Worm (Caenorhabditis elegans) whole organism, midembryonic: Measurements from ENCODE around the gene Y94H6A.7.

Source experiments
- T22C8.4 ChIP-seq: fragments of 200-800 bp; sonication (Bioruptor generic); IDR thresholded peaks from 2 replicates; pipeline ENCODE4 v1.3.6; 2022; ENCODE audit warnings: missing genetic modification characterization, missing compliant biosample characterization
- cog-1 ChIP-seq: sonication (generic microtip); optimal IDR thresholded peaks from 2 replicates; lab custom pipeline; 2016; ENCODE audit warnings: missing genetic modification characterization, missing compliant biosample characterization
- flt-1 ChIP-seq: fragments of 200-800 bp; sonication (Bioruptor generic); IDR thresholded peaks from 2 replicates; pipeline ENCODE4 v1.3.6; 2022; ENCODE audit warnings: missing genetic modification characterization, missing compliant biosample characterization
- klf-2 ChIP-seq: fragments of 200-800 bp; sonication (Bioruptor generic); conservative IDR thresholded peaks from 2 replicates; pipeline ENCODE4 v1.3.6; 2022; ENCODE audit warnings: missing genetic modification reagents, missing genetic modification characterization, missing compliant biosample characterization
- med-1 ChIP-seq: sonication (generic microtip); optimal IDR thresholded peaks from 2 replicates; lab custom pipeline; 2017; ENCODE audit warnings: missing genetic modification characterization, mild to moderate bottlenecking, missing compliant biosample characterization, antibody characterized with exemption, missing genetic modification reagents; ENCODE audit not compliant: insufficient read depth
- ref-1 ChIP-seq: fragments of 200-800 bp; sonication (Bioruptor generic); conservative IDR thresholded peaks from 2 replicates; pipeline ENCODE4 v1.3.6; 2022; ENCODE audit warnings: missing genetic modification reagents, missing genetic modification characterization, missing compliant biosample characterization
- tab-1 ChIP-seq: fragments of 200-800 bp; sonication (Bioruptor generic); IDR thresholded peaks from 2 replicates; pipeline ENCODE4 v1.3.6; 2022; ENCODE audit warnings: missing genetic modification characterization, missing compliant biosample characterization
- ztf-23 ChIP-seq: fragments of 200-800 bp; sonication (Bioruptor generic); IDR thresholded peaks from 2 replicates; pipeline ENCODE4 v1.3.6; 2022; ENCODE audit warnings: missing genetic modification reagents, missing genetic modification characterization, missing compliant biosample characterization
- ztf-29 ChIP-seq: fragments of 200-800 bp; sonication (Bioruptor generic); IDR thresholded peaks from 2 replicates; pipeline ENCODE4 v1.3.6; 2022; ENCODE audit warnings: missing genetic modification reagents, missing genetic modification characterization, missing compliant biosample characterization

Gene Y94H6A.7

DNA sequence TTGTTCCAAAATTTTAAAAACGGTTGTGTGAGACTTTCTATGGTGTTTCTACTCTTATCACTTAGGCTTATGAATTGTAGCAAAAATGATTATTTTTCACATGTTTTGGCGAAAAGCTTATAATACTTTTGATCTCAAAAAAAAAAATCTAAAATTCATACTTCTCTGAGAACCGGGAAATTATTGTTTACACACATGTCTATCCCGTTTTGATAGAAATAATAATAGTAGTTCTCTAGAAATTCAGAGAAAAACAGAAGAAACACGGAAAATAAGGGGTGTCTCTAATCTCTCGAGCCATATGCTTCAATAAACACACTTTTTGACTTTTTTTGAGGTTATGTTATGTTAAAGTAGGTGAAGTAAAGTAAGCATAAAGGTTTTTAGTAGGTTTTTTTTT, 34.2 kb upstream of the Y94H6A.7 start:
- no peak for TF ChIP-seq flt-1 (GFP tag; lab: Robert Waterston, UW)
- TF ChIP-seq med-1, result no peak
- TF ChIP-seq ztf-23 (GFP tag; lab: Robert Waterston, UW), result no peak
- TF ChIP-seq ref-1 (GFP tag; lab: Robert Waterston, UW), result no peak
- TF ChIP-seq T22C8.4 (GFP tag; lab: Robert Waterston, UW), result no peak
- TF ChIP-seq klf-2, result no peak
- no peak for TF ChIP-seq tab-1 (GFP tag; lab: Robert Waterston, UW)
- no peak for TF ChIP-seq cog-1 (tag; lab: Kevin White, UChicago)
- TF ChIP-seq ztf-29, result no peak

DNA sequence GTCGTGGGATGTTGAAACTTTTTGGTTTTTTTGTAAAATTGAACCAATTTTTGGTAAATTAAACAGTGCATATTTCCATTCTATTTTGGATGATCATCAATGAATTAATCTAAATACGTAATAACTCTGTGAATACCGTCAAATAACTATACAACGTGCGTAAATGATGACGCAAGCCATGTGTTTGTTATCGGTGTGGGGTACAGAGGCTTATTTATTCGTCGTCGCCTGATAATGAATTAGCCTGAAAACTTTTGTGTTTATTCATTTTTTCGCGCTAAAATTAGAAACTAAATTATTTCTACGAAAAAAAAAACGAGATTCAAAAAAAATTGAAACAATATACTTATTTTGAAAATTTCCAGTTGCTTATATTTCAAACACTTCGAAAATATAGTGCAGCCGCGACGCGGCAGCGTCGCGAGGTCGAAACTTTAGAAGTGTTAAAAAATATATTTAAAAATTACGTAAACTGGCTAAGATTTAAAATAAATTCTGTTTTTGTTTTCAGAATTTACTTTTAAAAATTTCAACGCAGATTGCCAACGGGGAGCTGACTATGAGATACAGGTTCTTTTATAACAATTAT, 32.6 kb upstream of the Y94H6A.7 start:
- no peak for TF ChIP-seq ref-1 (GFP tag; lab: Robert Waterston, UW)
- TF ChIP-seq tab-1 (GFP tag; lab: Robert Waterston, UW), result no peak
- TF ChIP-seq klf-2, result no peak
- no peak for TF ChIP-seq T22C8.4 (GFP tag; lab: Robert Waterston, UW)
- no peak for TF ChIP-seq ztf-29
- TF ChIP-seq ztf-23 (GFP tag; lab: Robert Waterston, UW), result no peak
- no peak for TF ChIP-seq med-1
- no peak for TF ChIP-seq flt-1 (GFP tag; lab: Robert Waterston, UW)
- TF ChIP-seq cog-1 (tag; lab: Kevin White, UChicago), result no peak

- TF ChIP-seq flt-1 (GFP tag; lab: Robert Waterston, UW) (no peak), ztf-29 (no peak), cog-1 (tag; lab: Kevin White, UChicago) (no peak), ztf-23 (GFP tag; lab: Robert Waterston, UW) (no peak), klf-2 (no peak), tab-1 (GFP tag; lab: Robert Waterston, UW) (no peak)
Measured at ce11 chrIV:2747385-2748007, 31.1 kb upstream of the Y94H6A.7 start.

ce11 chrIV:2742470-2743044, 26.2 kb upstream of the Y94H6A.7 start, which contains the start of gene nhr-277:
Gene nhr-277, plus strand, starts transcription at chrIV:2742994.
- TF ChIP-seq cog-1 (tag; lab: Kevin White, UChicago) (no peak), klf-2 (no peak)

DNA sequence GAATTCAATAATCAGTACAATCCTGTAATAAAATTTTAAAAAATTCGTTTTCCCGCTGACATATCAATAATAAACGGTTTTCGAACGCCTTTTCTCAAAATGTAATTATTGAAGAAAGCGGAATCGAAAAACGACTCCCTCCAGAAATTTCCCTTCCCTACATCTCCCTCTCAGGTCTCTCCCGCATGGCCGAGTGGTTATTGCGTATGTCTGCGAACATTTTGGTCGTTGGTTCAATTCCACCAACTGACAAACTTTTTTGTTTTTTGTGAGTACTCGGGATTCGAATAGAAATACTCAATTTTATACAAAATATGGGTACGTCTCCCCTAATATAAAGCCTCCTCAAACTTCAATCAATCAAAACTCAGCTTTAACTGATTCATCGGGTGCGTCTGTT, 23.7 kb upstream of the Y94H6A.7 start:
- TF ChIP-seq ztf-23 (GFP tag; lab: Robert Waterston, UW) (peak; percentile 96), ztf-29 (peak; percentile 90), flt-1 (GFP tag; lab: Robert Waterston, UW) (peak; percentile 95), ref-1 (GFP tag; lab: Robert Waterston, UW) (peak; percentile 89), klf-2 (peak; percentile 95), tab-1 (GFP tag; lab: Robert Waterston, UW) (peak; percentile 98), T22C8.4 (GFP tag; lab: Robert Waterston, UW) (peak; percentile 94)

DNA sequence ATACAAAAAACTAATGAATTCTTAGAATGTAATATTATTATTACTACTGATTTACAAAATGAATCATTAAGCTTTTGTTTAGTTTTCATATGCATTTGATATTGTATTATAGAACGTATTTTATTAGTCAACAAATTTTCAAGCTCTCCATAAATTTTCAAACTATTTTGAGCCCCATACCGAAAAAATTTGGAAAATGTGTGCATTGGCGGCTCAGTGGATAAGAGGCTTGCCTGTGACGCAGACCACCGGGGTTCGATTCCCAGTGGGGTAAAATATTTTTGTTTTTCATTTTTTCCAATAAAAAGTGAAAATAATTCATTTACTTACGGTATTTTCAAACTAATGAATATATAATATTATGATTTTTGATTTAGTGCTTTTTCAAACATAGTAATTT, 22.1 kb upstream of the Y94H6A.7 start:
- TF ChIP-seq ztf-23 (GFP tag; lab: Robert Waterston, UW) (no peak), ref-1 (GFP tag; lab: Robert Waterston, UW) (no peak), tab-1 (GFP tag; lab: Robert Waterston, UW) (no peak), klf-2 (no peak), T22C8.4 (GFP tag; lab: Robert Waterston, UW) (no peak)

DNA sequence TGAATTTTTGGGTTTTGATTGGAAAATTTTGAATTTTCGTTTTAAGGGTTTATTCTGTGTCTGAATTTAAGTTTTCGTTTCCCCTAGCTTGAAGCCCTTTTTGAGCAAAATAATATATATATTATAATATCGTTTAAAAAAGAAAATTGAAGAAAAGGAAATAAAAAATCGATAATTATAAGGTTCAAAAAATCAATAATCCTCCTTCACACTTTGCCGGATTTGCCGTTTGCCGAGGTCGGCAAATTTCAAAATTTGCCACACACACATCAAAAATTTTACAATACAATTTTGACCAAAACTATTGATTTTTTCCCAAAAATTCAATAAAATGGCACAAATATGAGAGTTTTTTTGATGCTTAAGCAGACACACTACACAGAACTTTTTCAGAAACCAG, 20.2 kb upstream of the Y94H6A.7 start:
- no peak for TF ChIP-seq flt-1 (GFP tag; lab: Robert Waterston, UW)
- peak; percentile 64 for TF ChIP-seq T22C8.4 (GFP tag; lab: Robert Waterston, UW)
- no peak for TF ChIP-seq ref-1 (GFP tag; lab: Robert Waterston, UW)
- no peak for TF ChIP-seq ztf-29

DNA sequence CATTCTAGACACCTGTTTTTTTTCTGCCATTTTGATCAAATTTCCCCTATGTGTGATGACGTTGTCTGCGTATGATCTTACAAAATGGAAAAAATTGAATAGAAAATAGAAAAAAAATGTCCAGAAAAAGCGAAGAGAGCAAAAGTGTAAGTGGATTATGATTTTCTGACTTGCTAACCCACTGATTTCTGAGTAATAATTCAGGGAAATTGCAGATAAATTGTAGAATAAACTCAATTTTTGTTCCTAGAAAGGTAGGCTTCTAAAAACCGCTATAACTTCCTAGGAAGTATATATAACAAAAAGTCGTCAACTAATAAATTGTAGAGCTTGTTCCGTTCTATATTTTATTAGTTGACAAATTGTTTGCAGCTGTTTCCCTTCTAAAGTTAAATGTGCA, 18.3 kb upstream of the Y94H6A.7 start:
- TF ChIP-seq tab-1 (GFP tag; lab: Robert Waterston, UW) (no peak), T22C8.4 (GFP tag; lab: Robert Waterston, UW) (no peak), cog-1 (tag; lab: Kevin White, UChicago) (no peak), med-1 (no peak), flt-1 (GFP tag; lab: Robert Waterston, UW) (no peak), ztf-29 (no peak), klf-2 (no peak), ref-1 (GFP tag; lab: Robert Waterston, UW) (no peak), ztf-23 (GFP tag; lab: Robert Waterston, UW) (no peak)

ce11 chrIV:2729957-2730356, 13.6 kb upstream of the Y94H6A.7 start, which contains the start of gene Y94H6A.2:
Gene Y94H6A.2, plus strand, starts transcription at chrIV:2730292.
- TF ChIP-seq T22C8.4 (GFP tag; lab: Robert Waterston, UW), result no peak
- TF ChIP-seq tab-1 (GFP tag; lab: Robert Waterston, UW), result no peak
- TF ChIP-seq ztf-29, result no peak
- no peak for TF ChIP-seq ztf-23 (GFP tag; lab: Robert Waterston, UW)
- no peak for TF ChIP-seq med-1
- no peak for TF ChIP-seq klf-2
- TF ChIP-seq ref-1 (GFP tag; lab: Robert Waterston, UW), result no peak
- no peak for TF ChIP-seq cog-1 (tag; lab: Kevin White, UChicago)
- TF ChIP-seq flt-1 (GFP tag; lab: Robert Waterston, UW), result no peak

DNA sequence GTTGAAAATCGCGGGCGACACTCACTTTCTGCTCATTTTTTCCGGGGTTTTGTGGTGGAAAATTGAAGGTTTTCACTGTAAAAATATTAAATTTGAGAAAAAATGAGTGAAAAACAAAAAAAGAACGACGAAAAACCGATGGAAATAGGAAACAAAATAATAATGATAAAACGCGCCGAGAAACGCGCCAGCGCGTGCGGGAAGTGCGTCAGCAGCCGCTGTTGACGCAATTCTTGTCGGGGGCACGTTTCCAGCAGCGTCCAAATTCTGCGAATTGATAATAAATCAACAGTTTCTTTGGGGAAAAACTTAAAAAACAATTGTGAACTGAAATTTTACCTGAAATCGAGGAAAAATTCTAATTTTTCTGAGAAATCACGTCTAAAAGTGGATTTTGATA, 9.4 kb upstream of the Y94H6A.7 start, which contains the start of gene ubxn-2:
Gene ubxn-2, minus strand, starts transcription at position 36 of the 400 bp plus-strand sequence.
- TF ChIP-seq klf-2 (no peak), ztf-23 (GFP tag; lab: Robert Waterston, UW) (peak; percentile 61), T22C8.4 (GFP tag; lab: Robert Waterston, UW) (peak; percentile 30; the same call in 1 of the 2 replicates)
